Worm (Caenorhabditis elegans) whole organism, midembryonic: Measurements from ENCODE around the gene Y51A2A.16.

Experiments used
- T22C8.4 ChIP-seq: fragments of 200-800 bp; sonication (Bioruptor generic); IDR thresholded peaks from 2 replicates; pipeline ENCODE4 v1.3.6; 2022; ENCODE audit warnings: missing genetic modification characterization, missing compliant biosample characterization
- cog-1 ChIP-seq: sonication (generic microtip); optimal IDR thresholded peaks from 2 replicates; lab custom pipeline; 2016; ENCODE audit warnings: missing genetic modification characterization, missing compliant biosample characterization
- flt-1 ChIP-seq: fragments of 200-800 bp; sonication (Bioruptor generic); IDR thresholded peaks from 2 replicates; pipeline ENCODE4 v1.3.6; 2022; ENCODE audit warnings: missing genetic modification characterization, missing compliant biosample characterization
- klf-2 ChIP-seq: fragments of 200-800 bp; sonication (Bioruptor generic); conservative IDR thresholded peaks from 2 replicates; pipeline ENCODE4 v1.3.6; 2022; ENCODE audit warnings: missing genetic modification reagents, missing genetic modification characterization, missing compliant biosample characterization
- med-1 ChIP-seq: sonication (generic microtip); optimal IDR thresholded peaks from 2 replicates; lab custom pipeline; 2017; ENCODE audit warnings: missing genetic modification characterization, mild to moderate bottlenecking, missing compliant biosample characterization, antibody characterized with exemption, missing genetic modification reagents; ENCODE audit not compliant: insufficient read depth
- ref-1 ChIP-seq: fragments of 200-800 bp; sonication (Bioruptor generic); conservative IDR thresholded peaks from 2 replicates; pipeline ENCODE4 v1.3.6; 2022; ENCODE audit warnings: missing genetic modification reagents, missing genetic modification characterization, missing compliant biosample characterization
- tab-1 ChIP-seq: fragments of 200-800 bp; sonication (Bioruptor generic); IDR thresholded peaks from 2 replicates; pipeline ENCODE4 v1.3.6; 2022; ENCODE audit warnings: missing genetic modification characterization, missing compliant biosample characterization
- ztf-23 ChIP-seq: fragments of 200-800 bp; sonication (Bioruptor generic); IDR thresholded peaks from 2 replicates; pipeline ENCODE4 v1.3.6; 2022; ENCODE audit warnings: missing genetic modification reagents, missing genetic modification characterization, missing compliant biosample characterization
- ztf-29 ChIP-seq: fragments of 200-800 bp; sonication (Bioruptor generic); IDR thresholded peaks from 2 replicates; pipeline ENCODE4 v1.3.6; 2022; ENCODE audit warnings: missing genetic modification reagents, missing genetic modification characterization, missing compliant biosample characterization

The Y51A2A.16 gene

DNA sequence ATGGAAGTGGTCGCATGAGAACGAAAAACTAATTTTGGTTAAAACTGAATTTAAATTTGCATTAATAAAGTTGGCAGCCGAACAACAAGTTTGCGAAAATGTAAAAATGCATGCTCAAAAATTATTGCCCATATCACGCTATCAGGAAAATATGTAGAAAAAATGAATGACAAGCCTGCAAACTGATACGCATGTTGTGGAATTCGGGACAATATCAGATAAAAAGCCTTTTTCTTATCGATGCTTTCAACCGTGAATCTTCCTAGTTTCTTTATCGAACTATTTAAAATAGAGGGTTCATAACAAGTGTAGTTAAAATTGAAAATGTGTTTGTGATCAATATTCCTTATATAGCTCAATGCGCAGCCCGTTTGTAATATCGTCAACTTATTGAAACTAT is 34.6 kb downstream of the Y51A2A.16 start:
- TF ChIP-seq med-1 (GFP tag; lab: Kevin White, UChicago) (no peak), ztf-29 (GFP tag; lab: Robert Waterston, UW) (no peak), ztf-23 (GFP tag; lab: Robert Waterston, UW) (no peak), tab-1 (GFP tag; lab: Robert Waterston, UW) (no peak), flt-1 (GFP tag; lab: Robert Waterston, UW) (no peak), klf-2 (GFP tag; lab: Robert Waterston, UW) (no peak), ref-1 (no peak), cog-1 (tag; lab: Kevin White, UChicago) (no peak), T22C8.4 (GFP tag; lab: Robert Waterston, UW) (no peak)

- TF ChIP-seq ref-1 (no peak), cog-1 (tag; lab: Kevin White, UChicago) (no peak), T22C8.4 (GFP tag; lab: Robert Waterston, UW) (no peak), ztf-29 (GFP tag; lab: Robert Waterston, UW) (no peak)
Observed at ce11 chrV:18244408-18244807, 36.3 kb downstream of the Y51A2A.16 start.

DNA sequence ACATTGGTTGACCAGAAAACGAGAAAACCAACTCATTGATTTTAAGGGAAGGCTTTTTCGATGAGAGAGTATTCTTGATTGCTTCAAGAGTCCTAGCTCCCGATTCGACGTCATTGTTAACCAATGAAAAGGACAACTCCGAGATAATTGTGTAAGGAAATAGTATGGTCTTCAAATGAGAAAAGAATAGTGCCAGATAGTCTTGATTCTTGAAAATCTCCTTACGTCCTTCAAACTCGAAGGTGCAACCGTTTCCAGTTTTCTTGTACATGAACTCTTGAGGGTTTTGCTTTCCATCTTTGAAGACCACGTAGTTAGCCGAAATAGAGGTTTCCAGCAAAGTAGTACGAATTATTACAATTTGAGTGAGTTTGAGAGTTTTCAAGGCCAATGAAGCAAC is 37.5 kb downstream of the Y51A2A.16 start:
- no peak for TF ChIP-seq ztf-29 (GFP tag; lab: Robert Waterston, UW)
- TF ChIP-seq med-1 (GFP tag; lab: Kevin White, UChicago): no peak
- TF ChIP-seq tab-1 (GFP tag; lab: Robert Waterston, UW): no peak
- no peak for TF ChIP-seq cog-1 (tag; lab: Kevin White, UChicago)
- no peak for TF ChIP-seq ref-1
- no peak for TF ChIP-seq klf-2 (GFP tag; lab: Robert Waterston, UW)
- TF ChIP-seq ztf-23 (GFP tag; lab: Robert Waterston, UW): no peak
- TF ChIP-seq flt-1 (GFP tag; lab: Robert Waterston, UW): no peak
- no peak for TF ChIP-seq T22C8.4 (GFP tag; lab: Robert Waterston, UW)

- no peak for TF ChIP-seq tab-1 (GFP tag; lab: Robert Waterston, UW)
Observed at ce11 chrV:18241328-18241727, 39.4 kb downstream of the Y51A2A.16 start, which contains the start of gene R10E8.8. Gene R10E8.8, minus strand, starts transcription at chrV:18241670.

ce11 chrV:18236714-18237288 is 43.9 kb downstream of the Y51A2A.16 start, which contains the start of gene R10E8.3:
Gene R10E8.3, minus strand, starts transcription at chrV:18236764.
- no peak for TF ChIP-seq tab-1 (GFP tag; lab: Robert Waterston, UW)
- TF ChIP-seq T22C8.4 (GFP tag; lab: Robert Waterston, UW): no peak
- TF ChIP-seq ztf-23 (GFP tag; lab: Robert Waterston, UW): no peak
- TF ChIP-seq ztf-29 (GFP tag; lab: Robert Waterston, UW): no peak

DNA sequence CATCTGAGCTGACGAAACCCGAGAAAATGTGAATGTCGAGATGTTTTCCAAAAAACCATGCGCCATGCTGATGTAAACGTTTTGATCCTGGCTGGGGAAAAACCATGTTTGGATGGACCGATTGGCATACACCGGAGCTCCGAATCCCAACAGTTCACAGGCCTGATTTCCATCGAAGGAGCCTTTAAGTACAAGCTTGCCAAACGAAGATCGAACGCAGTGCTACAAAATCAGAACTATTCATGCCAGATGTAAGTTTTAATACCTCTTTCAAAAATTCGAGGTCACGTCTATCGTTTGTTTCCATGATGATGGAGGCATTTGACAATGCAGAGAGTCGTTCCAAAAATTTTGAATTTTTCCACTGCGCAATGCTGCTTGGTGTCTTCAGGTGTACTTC is 44.9 kb downstream of the Y51A2A.16 start:
- TF ChIP-seq med-1 (GFP tag; lab: Kevin White, UChicago) (no peak), ztf-29 (GFP tag; lab: Robert Waterston, UW) (no peak), ztf-23 (GFP tag; lab: Robert Waterston, UW) (no peak), tab-1 (GFP tag; lab: Robert Waterston, UW) (no peak), ref-1 (no peak), klf-2 (GFP tag; lab: Robert Waterston, UW) (no peak), T22C8.4 (GFP tag; lab: Robert Waterston, UW) (no peak), flt-1 (GFP tag; lab: Robert Waterston, UW) (no peak), cog-1 (tag; lab: Kevin White, UChicago) (no peak)
